Fruit fly (Drosophila melanogaster) whole organism, pupa: ENCODE data around the gene Art9.
A peak's percentile ranks its signal among the peaks of the same experiment; 100 is the strongest.

Source experiments
- CG10348 ChIP-seq: fragments of 200-800 bp; sonication (Bioruptor generic); IDR thresholded peaks from 2 replicates; pipeline ENCODE4 v1.3.6; 2022; ENCODE audit warnings: missing biosample characterization, missing genetic modification characterization
- CG12605 ChIP-seq: fragments of 200-800 bp; sonication (Bioruptor generic); IDR thresholded peaks from 2 replicates; pipeline ENCODE4 v1.3.6; 2022; ENCODE audit warnings: missing biosample characterization, missing genetic modification characterization
- CG13204 ChIP-seq: fragments of 200-800 bp; sonication (Bioruptor generic); optimal IDR thresholded peaks from 2 replicates; lab custom pipeline; 2018; ENCODE audit warnings: missing biosample characterization, mild to moderate bottlenecking, missing genetic modification characterization, moderate library complexity
- CG14655 ChIP-seq: fragments of 200-800 bp; sonication (Bioruptor generic); optimal IDR thresholded peaks from 3 replicates; lab custom pipeline; 2017; ENCODE audit warnings: mild to moderate bottlenecking, missing biosample characterization, missing genetic modification reagents, missing genetic modification characterization
- CG15710 ChIP-seq: fragments of 200-800 bp; sonication (Bioruptor generic); optimal IDR thresholded peaks from 2 replicates; lab custom pipeline; 2018; ENCODE audit warnings: missing biosample characterization, mild to moderate bottlenecking, missing genetic modification characterization, moderate library complexity
- CG17806 ChIP-seq: fragments of 200-800 bp; sonication (Bioruptor generic); optimal IDR thresholded peaks from 2 replicates; lab custom pipeline; 2018; ENCODE audit warnings: missing biosample characterization, mild to moderate bottlenecking, missing genetic modification characterization, moderate library complexity
- CG32121 ChIP-seq: fragments of 200-800 bp; sonication (Bioruptor generic); IDR thresholded peaks from 2 replicates; pipeline ENCODE4 v1.3.6; 2022; ENCODE audit warnings: missing biosample characterization, missing genetic modification characterization
- CG34367 ChIP-seq: fragments of 200-800 bp; sonication (Bioruptor generic); optimal IDR thresholded peaks from 2 replicates; lab custom pipeline; 2018; ENCODE audit warnings: missing biosample characterization, mild to moderate bottlenecking, missing genetic modification characterization
- CG4496 ChIP-seq: fragments of 200-800 bp; sonication (Bioruptor generic); IDR thresholded peaks from 3 replicates; pipeline ENCODE4 v1.3.6; 2022; ENCODE audit warnings: missing biosample characterization, missing genetic modification characterization
- CG8159 ChIP-seq: fragments of 200-800 bp; sonication (Bioruptor generic); optimal IDR thresholded peaks from 3 replicates; lab custom pipeline; 2018; ENCODE audit warnings: missing biosample characterization, mild to moderate bottlenecking, missing genetic modification characterization, moderate library complexity
- CG8301 ChIP-seq: fragments of 200-800 bp; sonication (Bioruptor generic); optimal IDR thresholded peaks from 2 replicates; lab custom pipeline; 2018; ENCODE audit warnings: missing biosample characterization, mild to moderate bottlenecking, missing genetic modification characterization
- CG9948 ChIP-seq: fragments of 200-800 bp; sonication (Bioruptor generic); optimal IDR thresholded peaks from 2 replicates; lab custom pipeline; 2018; ENCODE audit warnings: missing biosample characterization, mild to moderate bottlenecking, missing genetic modification characterization, moderate library complexity
- D1 ChIP-seq: fragments of 200-800 bp; sonication (Bioruptor generic); optimal IDR thresholded peaks from 2 replicates; lab custom pipeline; 2018; ENCODE audit warnings: missing biosample characterization, mild to moderate bottlenecking, missing genetic modification characterization, moderate library complexity
- EcR ChIP-seq: fragments of 200-800 bp; sonication (Bioruptor generic); optimal IDR thresholded peaks from 3 replicates; lab custom pipeline; 2019; ENCODE audit warnings: missing biosample characterization, missing genetic modification characterization, mild to moderate bottlenecking, moderate library complexity, missing genetic modification reagents
- Ets98B ChIP-seq: fragments of 200-800 bp; sonication (Bioruptor generic); IDR thresholded peaks from 2 replicates; pipeline ENCODE4 v1.3.6; 2022; ENCODE audit warnings: missing biosample characterization, missing genetic modification characterization
- Pif1A ChIP-seq: fragments of 200-800 bp; sonication (Bioruptor generic); optimal IDR thresholded peaks from 3 replicates; lab custom pipeline; 2016; ENCODE audit warnings: missing biosample characterization, missing genetic modification characterization
- Pif1B ChIP-seq: fragments of 200-800 bp; sonication (Bioruptor generic); optimal IDR thresholded peaks from 3 replicates; lab custom pipeline; 2016; ENCODE audit warnings: missing biosample characterization, missing genetic modification characterization
- Snoo ChIP-seq: fragments of 200-800 bp; sonication (Bioruptor generic); optimal IDR thresholded peaks from 3 replicates; lab custom pipeline; 2017; ENCODE audit warnings: missing biosample characterization, mild to moderate bottlenecking, missing genetic modification characterization, inconsistent platforms
- fd96Ca ChIP-seq: fragments of 200-800 bp; sonication (Bioruptor generic); IDR thresholded peaks from 3 replicates; pipeline ENCODE4 v1.3.6; 2022; ENCODE audit warnings: missing biosample characterization, missing genetic modification characterization
- gl ChIP-seq: fragments of 200-800 bp; sonication (Bioruptor generic); optimal IDR thresholded peaks from 2 replicates; lab custom pipeline; 2018; ENCODE audit warnings: missing biosample characterization, mild to moderate bottlenecking, missing genetic modification characterization
- rn ChIP-seq: fragments of 200-800 bp; sonication (Bioruptor generic); IDR thresholded peaks from 2 replicates; pipeline ENCODE4 v1.3.6; 2022; ENCODE audit warnings: missing biosample characterization, missing genetic modification characterization

Art9 gene

dm6 chr3R:13980956-13981355 is 37.7 kb upstream of the Art9 start:
- TF ChIP-seq rn (GFP tag; lab: Robert Waterston, UW), result no peak

- TF ChIP-seq CG15710 (tag; lab: Kevin White, UChicago) (no peak), Snoo (tag; lab: Kevin White, UChicago) (no peak)
Observed at dm6 chr3R:13978078-13978559, 34.9 kb upstream of the Art9 start.

DNA sequence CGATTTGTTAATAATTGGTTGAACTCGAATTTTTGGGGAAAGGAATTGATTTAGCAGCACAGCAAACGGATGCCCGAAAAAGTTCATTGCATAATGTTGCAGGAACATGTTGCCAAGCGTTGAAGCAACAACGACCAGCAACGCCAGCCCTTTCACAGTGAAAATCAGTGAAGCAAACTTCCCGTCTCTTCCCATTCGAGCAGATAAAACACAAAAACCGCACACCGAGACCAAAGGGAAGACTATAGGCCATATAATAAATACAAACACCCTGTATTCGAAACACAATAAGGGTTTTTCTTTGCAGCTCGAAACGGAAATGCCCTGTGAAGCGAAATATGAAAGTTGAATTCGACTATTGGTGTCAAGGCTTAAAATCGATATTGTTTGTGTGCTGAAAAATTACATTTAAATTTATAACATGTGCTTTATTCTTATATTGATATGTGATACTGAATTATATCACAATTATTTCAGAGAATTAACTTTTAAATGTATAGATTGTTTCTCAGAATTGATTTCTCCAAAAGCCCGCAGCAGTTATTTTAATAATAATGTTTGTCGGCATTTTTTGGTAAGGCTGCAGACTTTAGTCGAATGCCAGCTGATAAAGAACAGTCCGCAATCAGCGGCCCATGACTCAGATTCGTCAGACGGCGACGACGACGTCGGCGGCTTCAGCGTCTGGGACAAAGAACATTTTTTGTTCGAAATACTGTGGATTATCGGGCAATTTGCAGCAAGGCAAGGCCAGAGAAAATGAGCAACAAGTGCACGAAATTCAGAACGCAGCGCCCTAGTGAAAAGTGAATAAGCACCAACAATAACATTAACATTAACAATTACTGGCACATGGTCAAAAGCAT is 34.1 kb upstream of the Art9 start:
- TF ChIP-seq CG13204 (GFP tag; lab: Kevin White, UChicago) (no peak), CG8159 (no peak), gl (no peak), fd96Ca (no peak), CG10348 (GFP tag; lab: Robert Waterston, UW) (no peak)

dm6 chr3R:13976070-13976492 is 32.8 kb upstream of the Art9 start:
- TF ChIP-seq CG10348 (GFP tag; lab: Robert Waterston, UW) (no peak), fd96Ca (no peak), CG13204 (GFP tag; lab: Kevin White, UChicago) (peak; percentile 22), CG15710 (tag; lab: Kevin White, UChicago) (no peak), gl (no peak), Ets98B (GFP tag; lab: Robert Waterston, UW) (peak; percentile 39; the same call in 1 of the 2 replicates), Pif1A (peak; percentile 7), CG12605 (0 out of 2 replicates have a peak, but pooled peaks have one; percentile 13), EcR (GFP tag; lab: Kevin White, UChicago) (peak; percentile 85), Pif1B (no peak)
- TF ChIP-seq, all 21 proteins: peak for 5

DNA sequence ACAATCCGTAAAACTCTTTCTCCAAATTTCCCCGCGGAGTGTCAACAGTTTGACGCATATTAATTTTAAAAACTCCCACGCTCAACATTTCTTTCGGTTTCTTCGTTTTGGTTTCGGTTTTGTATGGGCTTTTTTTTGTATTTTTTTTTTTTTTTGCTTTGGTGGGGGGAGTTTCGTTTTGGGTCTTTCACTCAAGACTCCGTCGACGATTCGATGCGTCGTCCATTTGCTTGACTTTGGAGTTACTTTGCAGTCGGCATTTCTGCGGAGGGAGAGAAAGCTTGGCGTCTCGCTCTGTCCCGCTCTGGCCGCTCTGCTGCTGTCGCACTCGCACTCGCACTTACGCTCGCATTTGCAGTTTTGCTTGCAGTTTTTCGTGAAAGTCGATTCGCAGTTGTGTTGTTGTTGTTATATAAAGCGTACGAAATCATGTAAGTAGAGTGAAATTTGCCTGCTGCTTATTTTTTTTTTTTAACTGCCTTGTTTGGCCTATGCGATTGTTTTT is 31.5 kb upstream of the Art9 start:
- TF ChIP-seq CG4496 (GFP tag; lab: Robert Waterston, UW) (peak; percentile 53; the same call in 1 of the 3 replicates), CG8301 (tag; lab: Kevin White, UChicago) (no peak), Snoo (tag; lab: Kevin White, UChicago) (peak; percentile 21), Pif1B (peak; percentile 18), CG32121 (GFP tag; lab: Robert Waterston, UW) (no peak)
- TF ChIP-seq, all 21 proteins: peak for 3

DNA sequence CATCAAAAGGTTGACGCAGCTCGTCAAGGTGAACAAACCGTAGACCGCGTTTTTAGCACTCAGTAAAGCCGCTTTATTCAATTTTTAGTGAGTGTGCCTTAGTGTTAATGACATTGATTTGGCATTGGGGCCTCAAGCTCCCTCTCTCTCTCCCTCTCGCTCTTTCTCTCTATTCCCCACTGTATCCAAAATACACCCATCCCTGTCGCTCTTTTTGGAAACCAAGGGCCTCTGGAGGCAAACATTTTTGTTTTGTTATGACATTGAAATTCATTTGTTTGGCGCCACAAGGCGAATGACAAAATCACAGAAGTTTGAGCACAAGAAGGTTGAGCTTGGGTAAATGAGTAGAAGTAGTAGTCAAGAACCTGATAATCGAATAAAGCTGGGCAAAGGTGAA is 29.4 kb upstream of the Art9 start:
- TF ChIP-seq D1 (tag; lab: Kevin White, UChicago) (no peak), CG10348 (GFP tag; lab: Robert Waterston, UW) (no peak), CG8301 (tag; lab: Kevin White, UChicago) (no peak), Snoo (tag; lab: Kevin White, UChicago) (no peak), CG13204 (GFP tag; lab: Kevin White, UChicago) (no peak), CG32121 (GFP tag; lab: Robert Waterston, UW) (no peak), CG14655 (GFP tag; lab: Kevin White, UChicago) (no peak), CG17806 (tag; lab: Kevin White, UChicago) (no peak), gl (no peak), CG34367 (tag; lab: Kevin White, UChicago) (no peak), CG15710 (tag; lab: Kevin White, UChicago) (no peak), CG4496 (GFP tag; lab: Robert Waterston, UW) (no peak), CG9948 (tag; lab: Kevin White, UChicago) (no peak), Ets98B (GFP tag; lab: Robert Waterston, UW) (no peak), EcR (GFP tag; lab: Kevin White, UChicago) (no peak), CG12605 (no peak), rn (GFP tag; lab: Robert Waterston, UW) (no peak)

dm6 chr3R:13971728-13972448 is 28.6 kb upstream of the Art9 start:
- no peak for TF ChIP-seq CG14655 (GFP tag; lab: Kevin White, UChicago)
- no peak for TF ChIP-seq Pif1A
- no peak for TF ChIP-seq rn (GFP tag; lab: Robert Waterston, UW)
- TF ChIP-seq fd96Ca, result no peak
- TF ChIP-seq CG32121 (GFP tag; lab: Robert Waterston, UW), result no peak
- TF ChIP-seq CG13204 (GFP tag; lab: Kevin White, UChicago), result no peak
- TF ChIP-seq Snoo (tag; lab: Kevin White, UChicago), result no peak
- TF ChIP-seq CG8159, result no peak
- no peak for TF ChIP-seq Ets98B (GFP tag; lab: Robert Waterston, UW)
- TF ChIP-seq CG34367 (tag; lab: Kevin White, UChicago), result no peak
- TF ChIP-seq CG15710 (tag; lab: Kevin White, UChicago), result no peak
- no peak for TF ChIP-seq CG12605
- no peak for TF ChIP-seq EcR (GFP tag; lab: Kevin White, UChicago)
- TF ChIP-seq CG4496 (GFP tag; lab: Robert Waterston, UW), result no peak
- peak; percentile 20 for TF ChIP-seq CG17806 (tag; lab: Kevin White, UChicago)
- peak; percentile 3 for TF ChIP-seq CG9948 (tag; lab: Kevin White, UChicago)
- TF ChIP-seq gl, result no peak
- TF ChIP-seq, all 21 proteins: peak for 2
